Worm (Caenorhabditis elegans) whole organism, L4/young adult: ENCODE data around the gene C16C8.10.

ENCODE experiments used
- dao-5 ChIP-seq: sonication (generic microtip); optimal IDR thresholded peaks from 2 replicates; lab custom pipeline; 2016; ENCODE audit warnings: missing genotype, missing genetic modification characterization, moderate library complexity, missing compliant biosample characterization
- him-1 ChIP-seq: sonication (generic microtip); optimal IDR thresholded peaks from 2 replicates; lab custom pipeline; 2016; ENCODE audit warnings: missing genotype, missing genetic modification reagents, missing genetic modification characterization, missing compliant biosample characterization

- no peak for TF ChIP-seq him-1 (tag; lab: Kevin White, UChicago)
- TF ChIP-seq dao-5 (tag; lab: Kevin White, UChicago), result no peak
These were observed 2.9 kb downstream of the C16C8.10 start, which contains the start of gene C16C8.8 for ce11 chrII:3461586-3461985.
